Worm (Caenorhabditis elegans): Measurements from ENCODE around the gene cutl-15.
A peak's percentile ranks its signal among the peaks of the same experiment; 100 is the strongest.

Gene cutl-15

ce11 chrII:8927253-8927791 is 20.2 kb downstream of the cutl-15 start, which contains the start of gene cct-2 (continued):
- TF ChIP-seq ctbp-1 (GFP tag; IDR thresholded peaks at IDR 0.05) (no peak), lin-1 (GFP tag; IDR thresholded peaks at IDR 0.05) (no peak), egl-43 (GFP tag; IDR thresholded peaks at IDR 0.05) (no peak), unc-62 (GFP tag; optimal IDR thresholded peaks at IDR 0.05 in 1 of 2) (no peak), unc-62 (tag; optimal IDR thresholded peaks at IDR 0.05) (no peak), daf-8 (GFP tag; IDR thresholded peaks at IDR 0.05) (no peak), nhr-77 (tag; optimal IDR thresholded peaks at IDR 0.05) (no peak), duxl-1 (tag; optimal IDR thresholded peaks at IDR 0.05; ENCODE audit: poor library complexity) (no peak), daf-16 (GFP tag; optimal IDR thresholded peaks at IDR 0.05) (no peak), daf-16 (tag; optimal IDR thresholded peaks at IDR 0.05) (no peak), cey-2 (tag; optimal IDR thresholded peaks at IDR 0.05; ENCODE audit: borderline replicate concordance, insufficient read depth) (no peak), zip-11 (GFP tag; IDR thresholded peaks at IDR 0.05) (no peak), nhr-11 (tag; optimal IDR thresholded peaks at IDR 0.05) (no peak), nhr-41 (GFP tag; IDR thresholded peaks at IDR 0.05) (no peak), ZK337.2 (GFP tag; IDR thresholded peaks at IDR 0.05) (no peak), skn-1 (tag; optimal IDR thresholded peaks at IDR 0.05) (no peak), set-16 (GFP tag; IDR thresholded peaks at IDR 0.05) (no peak), ztf-11 (tag; optimal IDR thresholded peaks at IDR 0.05) (no peak), spr-3 (GFP tag; optimal IDR thresholded peaks at IDR 0.05) (no peak), lin-15B (tag; optimal IDR thresholded peaks at IDR 0.05) (no peak), egl-27 (tag; optimal IDR thresholded peaks at IDR 0.05) (no peak), ama-1 (optimal IDR thresholded peaks at IDR 0.05) (peak; percentile 10), mdl-1 (tag; optimal IDR thresholded peaks at IDR 0.05) (no peak), mxl-2 (GFP tag; conservative IDR thresholded peaks at IDR 0.05) (no peak), unc-39 (tag; optimal IDR thresholded peaks at IDR 0.05) (no peak), ceh-82 (tag; optimal IDR thresholded peaks at IDR 0.05) (no peak), mes-2 (tag; optimal IDR thresholded peaks at IDR 0.05; ENCODE audit: poor library complexity, severe bottlenecking) (peak; percentile 89), jun-1 (tag; optimal IDR thresholded peaks at IDR 0.05) (no peak), dmd-8 (GFP tag; IDR thresholded peaks at IDR 0.05) (no peak), ztf-7 (tag; optimal IDR thresholded peaks at IDR 0.05) (no peak), ceh-32 (tag; optimal IDR thresholded peaks at IDR 0.05; ENCODE audit: poor library complexity) (no peak), lsy-2 (tag; optimal IDR thresholded peaks at IDR 0.05) (peak in 1 of 2 experiments; percentile 66), mep-1 (tag; optimal IDR thresholded peaks at IDR 0.05) (peak; percentile 54), dmd-6 (GFP tag; IDR thresholded peaks at IDR 0.05) (no peak), nhr-42 (GFP tag; IDR thresholded peaks at IDR 0.05) (no peak)

DNA sequence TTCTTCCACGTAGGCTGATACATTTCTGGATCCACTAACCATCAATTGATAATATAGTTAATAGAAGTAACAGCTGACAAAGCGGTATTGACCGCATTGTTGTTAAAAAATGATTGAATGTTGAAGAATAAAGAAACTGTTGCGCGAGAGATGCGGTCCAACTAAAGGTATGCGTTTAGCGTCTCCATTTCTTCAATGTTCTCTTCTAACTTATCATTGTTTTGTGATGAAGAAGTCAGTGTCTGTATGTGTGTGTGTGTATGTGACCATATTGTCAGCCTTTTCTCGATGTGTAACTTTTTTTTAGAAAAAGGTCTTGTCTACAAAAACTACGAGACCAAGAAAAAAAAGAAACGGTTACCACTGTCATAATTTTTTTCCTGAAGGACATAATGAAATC is 21.0 kb downstream of the cutl-15 start, which contains the start of gene B0457.2:
B0457.2 (minus strand) TSS at position 101 of the 400 bp plus-strand sequence.
- TF ChIP-seq dve-1 (tag; optimal IDR thresholded peaks at IDR 0.05; ENCODE audit: insufficient read depth) (peak; percentile 37), hmg-1.1 (GFP tag; IDR thresholded peaks at IDR 0.05) (no peak), aha-1 (tag) (peak; percentile 19), nhr-28 (tag; optimal IDR thresholded peaks at IDR 0.05) (peak; percentile 63)

DNA sequence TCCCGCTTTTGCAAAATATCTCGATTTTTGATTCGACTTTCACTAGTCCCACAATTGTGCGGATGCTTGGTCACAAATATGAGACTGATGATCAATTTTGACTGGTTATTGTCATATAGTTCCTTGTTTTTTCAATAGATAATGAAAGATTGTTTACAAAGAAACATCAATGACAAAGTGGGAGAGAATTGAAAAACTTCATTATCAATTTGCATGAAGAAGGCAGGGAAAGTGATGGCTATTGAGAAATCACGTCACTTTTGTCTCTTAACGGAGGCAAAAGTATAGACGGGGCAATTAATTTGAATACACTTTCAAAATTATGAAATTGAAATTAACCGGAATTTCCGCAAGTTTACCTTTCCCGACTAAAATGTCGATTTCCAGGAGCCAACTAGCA is 24.3 kb downstream of the cutl-15 start:
- no peak for TF ChIP-seq daf-16 (GFP tag; optimal IDR thresholded peaks at IDR 0.05)
- TF ChIP-seq daf-16 (tag; optimal IDR thresholded peaks at IDR 0.05) = peak; percentile 76
- peak; percentile 16 for TF ChIP-seq hlh-11 (tag; optimal IDR thresholded peaks at IDR 0.05)
- peak; percentile 32 for TF ChIP-seq nhr-28 (tag; optimal IDR thresholded peaks at IDR 0.05)
- peak; percentile 46; the same call in 1 of the 2 replicates for TF ChIP-seq dmd-6 (GFP tag; IDR thresholded peaks at IDR 0.05)
- TF ChIP-seq pqm-1 (tag; optimal IDR thresholded peaks at IDR 0.05) = peak; percentile 64
- TF ChIP-seq nhr-11 (tag; optimal IDR thresholded peaks at IDR 0.05) = no peak
- no peak for TF ChIP-seq T20F7.1 (GFP tag; optimal IDR thresholded peaks at IDR 0.05)
- no peak for TF ChIP-seq arid-1 (GFP tag; conservative IDR thresholded peaks at IDR 0.05)

Measured in whole organism, L4 larva.